Comparison of ENCODE assay signal across 5 worm cellular contexts in the genomic region with DNA sequence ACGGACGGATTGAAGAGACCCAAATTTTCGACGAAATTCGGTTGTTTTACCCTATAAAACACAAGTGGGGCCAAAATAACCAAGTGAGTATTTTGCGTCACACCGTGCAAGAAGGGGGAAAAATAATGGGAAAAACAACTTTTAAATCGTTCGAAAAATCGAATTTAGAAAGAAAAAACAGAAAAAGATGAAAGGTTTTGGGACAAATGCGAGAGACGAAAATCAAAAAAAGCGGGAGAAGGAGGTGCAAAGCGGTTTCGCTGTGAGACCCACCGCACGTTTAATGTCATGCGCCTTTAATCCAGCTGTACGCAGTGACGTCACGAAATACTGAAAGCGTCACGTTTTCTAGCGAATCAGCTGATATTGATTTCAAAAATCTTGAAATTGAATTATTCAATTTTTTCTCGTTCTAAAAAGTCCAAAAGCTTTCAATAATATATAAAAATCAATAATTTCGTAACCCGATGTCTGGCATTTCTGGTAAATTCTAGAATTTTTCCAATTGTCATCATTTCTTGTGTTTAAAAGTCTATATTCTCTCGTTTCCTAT.
A peak's percentile ranks its signal among the peaks of the same experiment; 100 is the strongest.
TF ChIP-seq lines count a peak whose summit lies in the region.

A gene (minus strand): TSS at position 51 of the 553 bp plus-strand sequence.
A gene (plus strand): TSS at position 332 of the 553 bp plus-strand sequence.

TF ChIP-seq in whole organism, L1 larva, 84 proteins besides CTCF, POLR2A, EP300 and RAD21 (continues in another document):
- TF ChIP-seq fkh-8 (tag; optimal IDR thresholded peaks at IDR 0.05; lab: Kevin White, UChicago) (peak; percentile 91), elt-2 (tag; optimal IDR thresholded peaks at IDR 0.05; lab: Kevin White, UChicago) (peak; percentile 0), Y116A8C.19 (tag; optimal IDR thresholded peaks at IDR 0.05; lab: Kevin White, UChicago; ENCODE audit: borderline replicate concordance) (no peak), pag-3 (tag; optimal IDR thresholded peaks at IDR 0.05; lab: Kevin White, UChicago; ENCODE audit: borderline replicate concordance, insufficient read depth) (no peak), pqm-1 (tag; optimal IDR thresholded peaks at IDR 0.05; lab: Kevin White, UChicago) (no peak), dpl-1 (GFP tag; optimal IDR thresholded peaks at IDR 0.05; lab: Kevin White, UChicago) (peak; percentile 64 to 82 (median 78)), ceh-88 (GFP tag; IDR thresholded peaks at IDR 0.05; lab: Robert Waterston, UW) (no peak), tlp-1 (tag; optimal IDR thresholded peaks at IDR 0.05; lab: Kevin White, UChicago) (no peak), blmp-1 (tag; optimal IDR thresholded peaks at IDR 0.05; lab: Kevin White, UChicago) (peak; percentile 57), unc-86 (tag; optimal IDR thresholded peaks at IDR 0.05; lab: Kevin White, UChicago) (peak; percentile 56), sox-4 (tag; optimal IDR thresholded peaks at IDR 0.05; lab: Kevin White, UChicago) (peak; percentile 41), fkh-4 (tag; optimal IDR thresholded peaks at IDR 0.05; lab: Kevin White, UChicago; ENCODE audit: borderline replicate concordance) (no peak), ceh-63 (GFP tag; optimal IDR thresholded peaks at IDR 0.05; lab: Kevin White, UChicago) (no peak), ceh-90 (tag; optimal IDR thresholded peaks at IDR 0.05; lab: Kevin White, UChicago) (no peak), fos-1 (tag; optimal IDR thresholded peaks at IDR 0.05; lab: Kevin White, UChicago) (peak; percentile 38)

TF ChIP-seq in whole organism, L3 larva, 47 proteins besides CTCF, POLR2A, EP300 and RAD21 (continues in another document):
- TF ChIP-seq pha-4 (tag; optimal IDR thresholded peaks at IDR 0.05; lab: Kevin White, UChicago) (peak; percentile 79), nhr-76 (tag; optimal IDR thresholded peaks at IDR 0.05; lab: Kevin White, UChicago) (no peak), ztf-11 (tag; optimal IDR thresholded peaks at IDR 0.05; lab: Kevin White, UChicago) (no peak), nhr-237 (tag; optimal IDR thresholded peaks at IDR 0.05; lab: Kevin White, UChicago) (no peak), elt-2 (tag; optimal IDR thresholded peaks at IDR 0.05; lab: Kevin White, UChicago) (peak; percentile 55), R02D3.7 (tag; optimal IDR thresholded peaks at IDR 0.05; lab: Kevin White, UChicago) (peak; percentile 28), hmg-11 (tag; optimal IDR thresholded peaks at IDR 0.05; lab: Kevin White, UChicago) (peak; percentile 73), nhr-67 (tag; optimal IDR thresholded peaks at IDR 0.05; lab: Kevin White, UChicago) (no peak), ZK546.5 (tag; optimal IDR thresholded peaks at IDR 0.05; lab: Kevin White, UChicago) (no peak), nhr-43 (tag; optimal IDR thresholded peaks at IDR 0.05; lab: Kevin White, UChicago; ENCODE audit: poor library complexity, severe bottlenecking) (peak; percentile 33), nhr-11 (tag; optimal IDR thresholded peaks at IDR 0.05; lab: Kevin White, UChicago) (peak; percentile 13), ama-1 (optimal IDR thresholded peaks at IDR 0.05; lab: Kevin White, UChicago) (peak; percentile 58), elt-3 (tag; optimal IDR thresholded peaks at IDR 0.05; lab: Kevin White, UChicago) (no peak), nhr-25 (tag; optimal IDR thresholded peaks at IDR 0.05; lab: Kevin White, UChicago) (peak; percentile 57), fos-1 (tag; optimal IDR thresholded peaks at IDR 0.05; lab: Kevin White, UChicago) (no peak), nhr-23 (tag; optimal IDR thresholded peaks at IDR 0.05; lab: Kevin White, UChicago) (peak; percentile 77), snpc-4 (tag; optimal IDR thresholded peaks at IDR 0.05; lab: Kevin White, UChicago) (peak; percentile 80), unc-62 (GFP tag; optimal IDR thresholded peaks at IDR 0.05; lab: Kevin White, UChicago) (no peak)

TF ChIP-seq in whole organism, early embryonic, 17 proteins besides CTCF, POLR2A, EP300 and RAD21:
- TF ChIP-seq tra-4 (tag; optimal IDR thresholded peaks at IDR 0.05; lab: Kevin White, UChicago) = no peak
- no peak for TF ChIP-seq ets-7 (tag; optimal IDR thresholded peaks at IDR 0.05; lab: Kevin White, UChicago)
- TF ChIP-seq ama-1 (optimal IDR thresholded peaks at IDR 0.05; lab: Kevin White, UChicago) = peak; percentile 18
- TF ChIP-seq F13C5.2 (tag; optimal IDR thresholded peaks at IDR 0.05; lab: Kevin White, UChicago) = peak; percentile 42
TF ChIP-seq in whole organism, early embryonic: peak in this region for 2.

TF ChIP-seq in whole organism, midembryonic, 9 proteins besides CTCF, POLR2A, EP300 and RAD21:
- TF ChIP-seq cog-1 (tag; optimal IDR thresholded peaks at IDR 0.05; lab: Kevin White, UChicago) (peak; percentile 20), flt-1 (GFP tag; IDR thresholded peaks at IDR 0.05; lab: Robert Waterston, UW) (no peak)

TF ChIP-seq in whole organism, young adult, 124 proteins besides CTCF, POLR2A, EP300 and RAD21 (continues in another document):
- TF ChIP-seq rcor-1 (GFP tag; IDR thresholded peaks at IDR 0.05; lab: Robert Waterston, UW) (peak; percentile 74), madf-3 (GFP tag; IDR thresholded peaks at IDR 0.05; lab: Robert Waterston, UW) (peak; percentile 76), xnd-1 (tag; optimal IDR thresholded peaks at IDR 0.05; lab: Kevin White, UChicago) (peak; percentile 32), let-607 (tag; optimal IDR thresholded peaks at IDR 0.05; lab: Kevin White, UChicago) (peak in 1 of 2 experiments; percentile 21), T26A5.8 (tag; optimal IDR thresholded peaks at IDR 0.05; lab: Kevin White, UChicago) (no peak), madf-8 (GFP tag; conservative IDR thresholded peaks at IDR 0.05; lab: Robert Waterston, UW) (peak; percentile 50), madf-6 (GFP tag; IDR thresholded peaks at IDR 0.05; lab: Robert Waterston, UW) (peak; percentile 76), efl-1 (GFP tag; optimal IDR thresholded peaks at IDR 0.05; lab: Kevin White, UChicago) (peak; percentile 81), Y67H2A.10 (GFP tag; conservative IDR thresholded peaks at IDR 0.05; lab: Robert Waterston, UW) (peak; percentile 72; the same call in 1 of the 2 replicates), tbp1 (GFP tag; optimal IDR thresholded peaks at IDR 0.05; lab: Kevin White, UChicago) (peak; percentile 55), ets-4 (GFP tag; optimal IDR thresholded peaks at IDR 0.05; lab: Kevin White, UChicago) (no peak), cebp-1 (GFP tag; IDR thresholded peaks at IDR 0.05; lab: Robert Waterston, UW) (peak; percentile 10; the same call in 1 of the 2 replicates), cebp-1 (tag; optimal IDR thresholded peaks at IDR 0.05; lab: Kevin White, UChicago) (peak; percentile 91), pbrm-1 (GFP tag; IDR thresholded peaks at IDR 0.05; lab: Robert Waterston, UW) (peak; percentile 71), ZK185.1 (tag; optimal IDR thresholded peaks at IDR 0.05; lab: Kevin White, UChicago; ENCODE audit: poor library complexity, severe bottlenecking) (peak; percentile 5), hlh-12 (tag; optimal IDR thresholded peaks at IDR 0.05; lab: Kevin White, UChicago) (no peak), T07F8.4 (tag; optimal IDR thresholded peaks at IDR 0.05; lab: Kevin White, UChicago) (no peak), dpl-1 (GFP tag; optimal IDR thresholded peaks at IDR 0.05; lab: Kevin White, UChicago) (peak; percentile 57), chd-7 (tag; optimal IDR thresholded peaks at IDR 0.05; lab: Kevin White, UChicago) (no peak), C17E4.6 (GFP tag; IDR thresholded peaks at IDR 0.05; lab: Robert Waterston, UW) (no peak), B0336.3 (GFP tag; IDR thresholded peaks at IDR 0.05; lab: Robert Waterston, UW) (peak; percentile 45; the same call in 1 of the 2 replicates), sdz-38 (tag; optimal IDR thresholded peaks at IDR 0.05; lab: Kevin White, UChicago) (no peak), nfyb-1 (GFP tag; IDR thresholded peaks at IDR 0.05; lab: Robert Waterston, UW) (peak; percentile 56), ztf-25 (GFP tag; IDR thresholded peaks at IDR 0.05; lab: Robert Waterston, UW) (no peak), attf-3 (GFP tag; conservative IDR thresholded peaks at IDR 0.05; lab: Robert Waterston, UW) (0 out of 2 replicates have a peak, but pooled peaks have one; percentile 12), Y95B8A.8 (GFP tag; IDR thresholded peaks at IDR 0.05; lab: Robert Waterston, UW) (peak; percentile 25; the same call in 1 of the 2 replicates), madf-10 (tag; optimal IDR thresholded peaks at IDR 0.05; lab: Kevin White, UChicago) (peak; percentile 30), F33H1.4 (GFP tag; IDR thresholded peaks at IDR 0.05; lab: Robert Waterston, UW) (peak; percentile 94), dox-1 (GFP tag; IDR thresholded peaks at IDR 0.05; lab: Robert Waterston, UW) (peak; percentile 67; the same call in 1 of the 2 replicates), tlf-1 (GFP tag; optimal IDR thresholded peaks at IDR 0.05; lab: Kevin White, UChicago) (peak; percentile 52), him-1 (tag; optimal IDR thresholded peaks at IDR 0.05; lab: Kevin White, UChicago) (no peak), ceh-27 (GFP tag; optimal IDR thresholded peaks at IDR 0.05; lab: Kevin White, UChicago) (peak; percentile 52), snpc-1.3 (tag; optimal IDR thresholded peaks at IDR 0.05; lab: Kevin White, UChicago; ENCODE audit: insufficient read depth) (no peak), zfh-2 (GFP tag; conservative IDR thresholded peaks at IDR 0.05; lab: Robert Waterston, UW) (no peak), egrh-3 (GFP tag; IDR thresholded peaks at IDR 0.05; lab: Robert Waterston, UW) (peak; percentile 51), snpc-3.4 (tag; optimal IDR thresholded peaks at IDR 0.05; lab: Kevin White, UChicago) (peak; percentile 66), snpc-1.1 (tag; optimal IDR thresholded peaks at IDR 0.05; lab: Kevin White, UChicago; ENCODE audit: insufficient read depth) (peak; percentile 16), lin-40 (tag; optimal IDR thresholded peaks at IDR 0.05; lab: Kevin White, UChicago) (peak; percentile 71), C06A6.2 (GFP tag; conservative IDR thresholded peaks at IDR 0.05; lab: Robert Waterston, UW) (0 out of 2 replicates have a peak, but pooled peaks have one; percentile 16), ztf-22 (GFP tag; optimal IDR thresholded peaks at IDR 0.05; lab: Kevin White, UChicago) (no peak), ceh-58 (GFP tag; IDR thresholded peaks at IDR 0.05; lab: Robert Waterston, UW) (no peak), mcd-1 (GFP tag; IDR thresholded peaks at IDR 0.05; lab: Robert Waterston, UW) (peak; percentile 71), hmg-1.2 (GFP tag; IDR thresholded peaks at IDR 0.05; lab: Robert Waterston, UW) (peak; percentile 40; the same call in 1 of the 2 replicates), lag-1 (GFP tag; IDR thresholded peaks at IDR 0.05; lab: Robert Waterston, UW) (no peak), lin-35 (GFP tag; optimal IDR thresholded peaks at IDR 0.05; lab: Kevin White, UChicago) (peak in 1 of 3 experiments; percentile 70)
